Fruit fly (Drosophila melanogaster) whole organism, embryonic: Measurements from ENCODE around the gene CG3862.

Experiments
- CG10267 ChIP-seq: fragments of 200-800 bp; sonication (Bioruptor generic); optimal IDR thresholded peaks from 2 replicates; lab custom pipeline; 2018; ENCODE audit warnings: missing biosample characterization, mild to moderate bottlenecking, missing genetic modification characterization, moderate library complexity
- CG10543 ChIP-seq: fragments of 200-800 bp; sonication (Bioruptor generic); optimal IDR thresholded peaks from 3 replicates; lab custom pipeline; 2017; ENCODE audit warnings: missing biosample characterization, mild to moderate bottlenecking, missing genetic modification characterization, moderate library complexity
- CG1233 ChIP-seq: fragments of 200-800 bp; sonication (Bioruptor generic); optimal IDR thresholded peaks from 4 replicates; lab custom pipeline; 2018; ENCODE audit warnings: missing biosample characterization, mild to moderate bottlenecking, missing genetic modification characterization
- CG12659 ChIP-seq: fragments of 200-800 bp; sonication (Bioruptor generic); optimal IDR thresholded peaks from 3 replicates; lab custom pipeline; 2017; ENCODE audit warnings: mild to moderate bottlenecking, missing biosample characterization, missing genetic modification reagents, missing genetic modification characterization
- CG12769 ChIP-seq: fragments of 200-800 bp; sonication (Bioruptor generic); optimal IDR thresholded peaks from 2 replicates; lab custom pipeline; 2019; ENCODE audit warnings: missing biosample characterization, mild to moderate bottlenecking, missing genetic modification characterization, moderate library complexity
- CG13123 ChIP-seq: fragments of 200-800 bp; sonication (Bioruptor generic); optimal IDR thresholded peaks from 2 replicates; lab custom pipeline; 2016; ENCODE audit warnings: missing biosample characterization, missing genetic modification characterization
- CG13775 ChIP-seq: fragments of 200-800 bp; sonication (Bioruptor generic); optimal IDR thresholded peaks from 3 replicates; lab custom pipeline; 2017; ENCODE audit warnings: missing biosample characterization, mild to moderate bottlenecking, missing genetic modification characterization
- CG14050 ChIP-seq: fragments of 200-800 bp; sonication (Bioruptor generic); IDR thresholded peaks from 3 replicates; pipeline ENCODE4 v1.3.6; 2022; ENCODE audit warnings: missing biosample characterization, missing genetic modification characterization
- CG14965 ChIP-seq: fragments of 200-800 bp; sonication (Bioruptor generic); optimal IDR thresholded peaks from 2 replicates; lab custom pipeline; 2016; ENCODE audit warnings: missing biosample characterization, missing genetic modification characterization, borderline replicate concordance
- CG18599 ChIP-seq: fragments of 200-800 bp; sonication (Bioruptor generic); optimal IDR thresholded peaks from 3 replicates; lab custom pipeline; 2017; ENCODE audit warnings: missing biosample characterization, missing genetic modification characterization, mild to moderate bottlenecking, moderate library complexity, missing genetic modification reagents
- CG31441 ChIP-seq: fragments of 200-800 bp; sonication (Bioruptor generic); IDR thresholded peaks from 2 replicates; pipeline ENCODE4 v1.3.6; 2022; ENCODE audit warnings: missing biosample characterization, missing genetic modification characterization
- CG4617 ChIP-seq: fragments of 200-800 bp; sonication (Bioruptor generic); optimal IDR thresholded peaks from 3 replicates; lab custom pipeline; 2016; ENCODE audit warnings: missing biosample characterization, missing genetic modification characterization, borderline replicate concordance
- CG6689 ChIP-seq: fragments of 200-800 bp; sonication (Bioruptor generic); IDR thresholded peaks from 2 replicates; pipeline ENCODE4 v1.3.6; 2022; ENCODE audit warnings: missing biosample characterization, missing genetic modification characterization
- CTCF ChIP-seq: fragments of 200-800 bp; sonication (Bioruptor generic); optimal IDR thresholded peaks from 2 replicates; lab custom pipeline; 2017; ENCODE audit warnings: missing biosample characterization, mild to moderate bottlenecking, missing genetic modification characterization, moderate library complexity
- Dip3 ChIP-seq: fragments of 200-800 bp; sonication (Bioruptor generic); optimal IDR thresholded peaks from 3 replicates; lab custom pipeline; 2016; ENCODE audit warnings: missing biosample characterization, missing genetic modification characterization
- HLHmδ ChIP-seq: fragments of 200-800 bp; sonication (Bioruptor generic); optimal IDR thresholded peaks from 2 replicates; lab custom pipeline; 2018; ENCODE audit warnings: missing biosample characterization, mild to moderate bottlenecking, missing genetic modification characterization, moderate library complexity
- HmgD ChIP-seq: fragments of 200-800 bp; sonication (Bioruptor generic); optimal IDR thresholded peaks from 3 replicates; lab custom pipeline; 2016; ENCODE audit warnings: missing biosample characterization, missing genetic modification characterization
- Hr78 ChIP-seq, 2 experiments: fragments of 200-800 bp in 1 of 2; fragments of >200 bp in 1 of 2; sonication (Bioruptor generic) in 1 of 2; optimal IDR thresholded peaks; 2 replicates each; lab custom pipeline; 2017 to 2019; ENCODE audit warnings: missing biosample characterization in 2 of 2, missing genetic modification characterization in 2 of 2, mild to moderate bottlenecking in 1 of 2, moderate library complexity in 1 of 2
- Hsf ChIP-seq: fragments of 200-800 bp; sonication (Bioruptor generic); optimal IDR thresholded peaks from 3 replicates; lab custom pipeline; 2016; ENCODE audit warnings: missing biosample characterization, missing genetic modification characterization
- Kr ChIP-seq: fragments of 200-800 bp; sonication (Bioruptor generic); optimal IDR thresholded peaks from 2 replicates; lab custom pipeline; 2017; ENCODE audit warnings: missing biosample characterization, mild to moderate bottlenecking, missing genetic modification characterization
- Lhr ChIP-seq: fragments of 200-800 bp; sonication (Bioruptor generic); optimal IDR thresholded peaks from 3 replicates; lab custom pipeline; 2017; ENCODE audit warnings: mild to moderate bottlenecking, missing biosample characterization, missing genetic modification reagents, missing genetic modification characterization
- MTF-1 ChIP-seq: fragments of 200-800 bp; sonication (Bioruptor generic); optimal IDR thresholded peaks from 2 replicates; lab custom pipeline; 2018; ENCODE audit warnings: missing biosample characterization, mild to moderate bottlenecking, missing genetic modification characterization, borderline replicate concordance
- Med ChIP-seq: fragments of 200-800 bp; sonication (Bioruptor generic); peaks from one replicate; lab custom pipeline; 2016; ENCODE audit warnings: missing biosample characterization, missing genetic modification characterization, mild to moderate bottlenecking, inconsistent platforms, moderate library complexity
- Nf-YC ChIP-seq: fragments of 200-800 bp; optimal IDR thresholded peaks from 3 replicates; lab custom pipeline; 2019; ENCODE audit warnings: missing biosample characterization, mild to moderate bottlenecking, missing genetic modification characterization, moderate library complexity
- Rx ChIP-seq: fragments of 200-800 bp; sonication (Bioruptor generic); IDR thresholded peaks from 2 replicates; pipeline ENCODE4 v1.3.6; 2022; ENCODE audit warnings: missing biosample characterization, missing genetic modification characterization
- Sox102F ChIP-seq: fragments of 200-800 bp; sonication (Bioruptor generic); optimal IDR thresholded peaks from 2 replicates; lab custom pipeline; 2018; ENCODE audit warnings: missing biosample characterization, mild to moderate bottlenecking, missing genetic modification characterization, moderate library complexity
- Sry-β ChIP-seq: fragments of 200-800 bp; sonication (Bioruptor generic); optimal IDR thresholded peaks from 2 replicates; lab custom pipeline; 2018; ENCODE audit warnings: missing biosample characterization, mild to moderate bottlenecking, missing genetic modification characterization, moderate library complexity
- Tbp ChIP-seq: fragments of >200 bp; optimal IDR thresholded peaks from 2 replicates; lab custom pipeline; 2018; ENCODE audit warnings: missing biosample characterization, missing genetic modification characterization
- ab ChIP-seq: fragments of 200-800 bp; sonication (Bioruptor generic); optimal IDR thresholded peaks from 2 replicates; lab custom pipeline; 2016; ENCODE audit warnings: missing biosample characterization, missing genetic modification characterization
- amos ChIP-seq: fragments of 200-800 bp; sonication (Bioruptor generic); IDR thresholded peaks from 2 replicates; pipeline ENCODE4 v1.3.6; 2022; ENCODE audit warnings: missing biosample characterization, missing genetic modification characterization; ENCODE audit not compliant: partially characterized antibody
- bowl ChIP-seq: fragments of 200-800 bp; sonication (Bioruptor generic); IDR thresholded peaks from 2 replicates; pipeline ENCODE4 v1.3.6; 2022; ENCODE audit warnings: missing biosample characterization, missing genetic modification characterization
- br ChIP-seq: fragments of >200 bp; optimal IDR thresholded peaks from 2 replicates; lab custom pipeline; 2017
- chinmo ChIP-seq: fragments of 200-800 bp; sonication (Bioruptor generic); IDR thresholded peaks from 4 replicates; pipeline ENCODE4 v1.3.6; 2022; ENCODE audit warnings: missing biosample characterization, missing genetic modification characterization; ENCODE audit not compliant: partially characterized antibody
- dmrt11E ChIP-seq: fragments of 200-800 bp; sonication (Bioruptor generic); optimal IDR thresholded peaks from 3 replicates; lab custom pipeline; 2018; ENCODE audit warnings: missing biosample characterization, mild to moderate bottlenecking, missing genetic modification characterization, moderate library complexity
- ewg ChIP-seq: fragments of 200-800 bp; sonication (Bioruptor generic); optimal IDR thresholded peaks from 3 replicates; lab custom pipeline; 2017; ENCODE audit warnings: mild to moderate bottlenecking, missing biosample characterization, missing genetic modification reagents, missing genetic modification characterization
- exex ChIP-seq: fragments of 200-800 bp; sonication (Bioruptor generic); optimal IDR thresholded peaks from 4 replicates; lab custom pipeline; 2018; ENCODE audit warnings: missing biosample characterization, mild to moderate bottlenecking, missing genetic modification characterization, moderate library complexity
- grau ChIP-seq: fragments of 200-800 bp; optimal IDR thresholded peaks from 3 replicates; lab custom pipeline; 2019; ENCODE audit warnings: missing biosample characterization, mild to moderate bottlenecking, missing genetic modification characterization, moderate library complexity
- grn ChIP-seq: fragments of 200-800 bp; sonication (Bioruptor generic); optimal IDR thresholded peaks from 3 replicates; lab custom pipeline; 2017; ENCODE audit warnings: missing biosample characterization, missing genetic modification characterization
- kah ChIP-seq: fragments of 200-800 bp; sonication (Bioruptor generic); optimal IDR thresholded peaks from 2 replicates; lab custom pipeline; 2018; ENCODE audit warnings: missing biosample characterization, mild to moderate bottlenecking, missing genetic modification characterization
- mirr ChIP-seq: fragments of 200-800 bp; sonication (Bioruptor generic); optimal IDR thresholded peaks from 3 replicates; lab custom pipeline; 2018; ENCODE audit warnings: missing biosample characterization, mild to moderate bottlenecking, missing genetic modification characterization
- nom ChIP-seq: fragments of 200-800 bp; sonication (Bioruptor generic); optimal IDR thresholded peaks from 2 replicates; lab custom pipeline; 2017; ENCODE audit warnings: missing biosample characterization, missing genetic modification characterization, mild to moderate bottlenecking, moderate library complexity, missing genetic modification reagents
- odd ChIP-seq: fragments of 200-800 bp; sonication (Bioruptor generic); optimal IDR thresholded peaks from 2 replicates; lab custom pipeline; 2017; ENCODE audit warnings: missing biosample characterization, mild to moderate bottlenecking, missing genetic modification characterization
- pnt ChIP-seq: fragments of 200-800 bp; sonication (Bioruptor generic); optimal IDR thresholded peaks from 3 replicates; lab custom pipeline; 2016; ENCODE audit warnings: missing biosample characterization, missing genetic modification characterization
- seq ChIP-seq: fragments of 200-800 bp; sonication (Bioruptor generic); IDR thresholded peaks from 2 replicates; pipeline ENCODE4 v1.3.6; 2022; ENCODE audit warnings: missing biosample characterization, missing genetic modification characterization
- shn ChIP-seq: fragments of 200-800 bp; sonication (Bioruptor generic); optimal IDR thresholded peaks from 3 replicates; lab custom pipeline; 2016; ENCODE audit warnings: missing biosample characterization, missing genetic modification characterization
- sug ChIP-seq: fragments of 200-800 bp; optimal IDR thresholded peaks from 2 replicates; lab custom pipeline; 2019; ENCODE audit warnings: missing biosample characterization, mild to moderate bottlenecking, missing genetic modification characterization, moderate library complexity
- vnd ChIP-seq: fragments of 200-800 bp; sonication (Bioruptor generic); IDR thresholded peaks from 3 replicates; pipeline ENCODE4 v1.3.6; 2022; ENCODE audit warnings: missing biosample characterization, missing genetic modification characterization; ENCODE audit not compliant: partially characterized antibody
- zen ChIP-seq: fragments of 200-800 bp; sonication (Bioruptor generic); optimal IDR thresholded peaks from 3 replicates; lab custom pipeline; 2018; ENCODE audit warnings: missing biosample characterization, mild to moderate bottlenecking, missing genetic modification characterization, moderate library complexity

The CG3862 gene

DNA sequence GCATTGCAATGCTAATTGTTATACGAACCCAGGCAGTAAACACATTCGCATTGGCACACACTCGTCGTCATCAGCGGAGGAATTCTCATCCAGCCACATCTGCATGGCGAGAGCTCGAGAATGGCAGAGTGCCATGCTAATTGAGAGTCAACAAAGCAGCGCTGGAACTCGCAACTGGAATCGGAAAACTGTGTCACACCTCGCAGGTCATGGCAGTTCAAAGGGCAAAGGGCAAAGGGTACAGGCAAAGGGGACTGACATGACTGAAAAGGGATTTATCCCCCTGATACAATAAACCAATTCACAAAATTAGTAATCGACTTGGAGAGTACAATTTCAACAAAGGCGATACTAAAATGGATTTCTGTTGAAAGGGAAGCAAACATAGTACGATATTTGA, 14.4 kb upstream of the CG3862 start:
- no peak for TF ChIP-seq chinmo (GFP tag; lab: Robert Waterston, UW)
- no peak for TF ChIP-seq shn
- no peak for TF ChIP-seq HLHmδ
- TF ChIP-seq kah = no peak
- TF ChIP-seq Dip3 (GFP tag; lab: Kevin White, UChicago) = no peak
- TF ChIP-seq Hr78 (GFP tag; optimal IDR thresholded peaks at IDR 0.05; lab: Kevin White, UChicago) = peak in 1 of 2 experiments; percentile 84

dm6 chr2L:838786-839185, 13.1 kb upstream of the CG3862 start:
- TF ChIP-seq exex (tag; lab: Kevin White, UChicago) (peak; percentile 97), sug (tag; lab: Kevin White, UChicago) (peak; percentile 29), Kr (GFP tag; lab: Kevin White, UChicago) (no peak), grn (GFP tag; lab: Kevin White, UChicago) (peak; percentile 22), Med (GFP tag; lab: Kevin White, UChicago) (peak; percentile 3), mirr (GFP tag; lab: Kevin White, UChicago) (peak; percentile 62), CG14050 (GFP tag; lab: Robert Waterston, UW) (no peak), Sry-β (no peak), Lhr (GFP tag; lab: Kevin White, UChicago) (no peak), CG18599 (GFP tag; lab: Kevin White, UChicago) (peak; percentile 3)

- no peak for TF ChIP-seq ab (GFP tag; lab: Kevin White, UChicago)
- TF ChIP-seq HmgD (GFP tag; lab: Kevin White, UChicago) = no peak
- TF ChIP-seq zen = no peak
- peak; percentile 65 for TF ChIP-seq Hsf (GFP tag; lab: Kevin White, UChicago)
- peak; percentile 5 for TF ChIP-seq CG10267 (tag; lab: Kevin White, UChicago)
- TF ChIP-seq CG6689 (GFP tag; lab: Robert Waterston, UW) = no peak
- no peak for TF ChIP-seq Nf-YC (tag; lab: Kevin White, UChicago)
- TF ChIP-seq Rx (GFP tag; lab: Robert Waterston, UW) = peak; percentile 55; the same call in 1 of the 2 replicates
- peak; percentile 67 for TF ChIP-seq Sox102F
- no peak for TF ChIP-seq CG14965 (GFP tag; lab: Kevin White, UChicago)
- no peak for TF ChIP-seq odd (GFP tag; lab: Kevin White, UChicago)
- TF ChIP-seq bowl = no peak
- no peak for TF ChIP-seq CTCF (GFP tag; lab: Kevin White, UChicago)
- no peak for TF ChIP-seq CG10543 (GFP tag; lab: Kevin White, UChicago)
- TF ChIP-seq br = no peak
- TF ChIP-seq pnt (GFP tag; lab: Kevin White, UChicago) = peak; percentile 4
- no peak for TF ChIP-seq ewg (GFP tag; lab: Kevin White, UChicago)
- TF ChIP-seq CG13775 (GFP tag; lab: Kevin White, UChicago) = no peak
- TF ChIP-seq CG4617 (GFP tag; lab: Kevin White, UChicago) = no peak
- no peak for TF ChIP-seq CG31441
- TF ChIP-seq shn = no peak
- no peak for TF ChIP-seq CG1233 (GFP tag; lab: Kevin White, UChicago)
- TF ChIP-seq CG12659 (GFP tag; lab: Kevin White, UChicago) = no peak
- no peak for TF ChIP-seq MTF-1
- TF ChIP-seq dmrt11E (tag; lab: Kevin White, UChicago) = peak; percentile 8
- no peak for TF ChIP-seq CG13123 (GFP tag; lab: Kevin White, UChicago)
- TF ChIP-seq Tbp (GFP tag; lab: Kevin White, UChicago) = no peak
- no peak for TF ChIP-seq grau
- no peak for TF ChIP-seq amos (GFP tag; lab: Robert Waterston, UW)
- peak; percentile 39; the same call in 1 of the 2 replicates for TF ChIP-seq seq (GFP tag; lab: Robert Waterston, UW)
- TF ChIP-seq vnd (GFP tag; lab: Robert Waterston, UW) = no peak
- TF ChIP-seq CG12769 (tag; lab: Kevin White, UChicago) = peak; percentile 64
- no peak for TF ChIP-seq nom (GFP tag; lab: Kevin White, UChicago)
Measured at dm6 chr2L:837989-838388, 12.3 kb upstream of the CG3862 start.
